Worm (Caenorhabditis elegans): Measurements from ENCODE around the gene fbxb-18.
"Not testable (repeated sequence)": the region's sequence is repeated elsewhere in the genome, so short reads cannot be mapped to it uniquely, and the experiment has no call there.

The fbxb-18 gene

ce11 chrII:1692827-1693226 lies 4.1 kb upstream of the fbxb-18 start, which contains the start of gene fbxc-21:
Gene fbxc-21 (minus strand): TSS chrII:1692927.
- no peak for TF ChIP-seq unc-62 (GFP tag; optimal IDR thresholded peaks at IDR 0.05)

- TF ChIP-seq unc-62 (GFP tag; optimal IDR thresholded peaks at IDR 0.05) = no peak
Measured at ce11 chrII:1691011-1691410, 2.3 kb upstream of the fbxb-18 start, which contains the start of gene fbxc-22. Gene fbxc-22 (minus strand): TSS chrII:1691111.

- TF ChIP-seq unc-62 (GFP tag; optimal IDR thresholded peaks at IDR 0.05) = no peak
Measured at ce11 chrII:1683742-1684141, 5.0 kb downstream of the fbxb-18 start, which contains the start of gene fbxb-25. Gene fbxb-25 (plus strand): TSS chrII:1684042.

- no peak for TF ChIP-seq unc-62 (GFP tag; optimal IDR thresholded peaks at IDR 0.05)
Measured at ce11 chrII:1682218-1682617, 6.5 kb downstream of the fbxb-18 start, which contains the start of gene fbxb-26. Gene fbxb-26 (plus strand): TSS chrII:1682518.

ce11 chrII:1679081-1679480 lies 9.6 kb downstream of the fbxb-18 start, which contains the start of gene irld-36:
Gene irld-36 (plus strand): TSS chrII:1679381.
- no peak for TF ChIP-seq unc-62 (GFP tag; optimal IDR thresholded peaks at IDR 0.05)

ce11 chrII:1676088-1676487 lies 12.6 kb downstream of the fbxb-18 start, which contains the start of gene fbxb-17:
Gene fbxb-17 (plus strand): TSS chrII:1676388.
- TF ChIP-seq unc-62 (GFP tag; optimal IDR thresholded peaks at IDR 0.05) = no peak

ce11 chrII:1672673-1673072 lies 16.0 kb downstream of the fbxb-18 start:
- TF ChIP-seq unc-62 (GFP tag; optimal IDR thresholded peaks at IDR 0.05) = no peak

ce11 chrII:1670985-1671384 lies 17.7 kb downstream of the fbxb-18 start:
- TF ChIP-seq unc-62 (GFP tag; optimal IDR thresholded peaks at IDR 0.05) = no peak

ce11 chrII:1670260-1670879 lies 18.3 kb downstream of the fbxb-18 start, which contains the start of gene nhx-6:
Gene nhx-6 (plus strand): TSS chrII:1670829.
- TF ChIP-seq unc-62 (GFP tag; optimal IDR thresholded peaks at IDR 0.05) = no peak

ce11 chrII:1668913-1669312 lies 19.8 kb downstream of the fbxb-18 start, which contains the start of gene srw-97:
Gene srw-97 (minus strand): TSS chrII:1669013.
- TF ChIP-seq unc-62 (GFP tag; optimal IDR thresholded peaks at IDR 0.05) = no peak

ce11 chrII:1666025-1666424 lies 22.7 kb downstream of the fbxb-18 start, which contains the start of gene srlf-29:
Gene srlf-29 (plus strand): TSS chrII:1666325.
- TF ChIP-seq unc-62 (GFP tag; optimal IDR thresholded peaks at IDR 0.05) = no peak

- TF ChIP-seq unc-62 (GFP tag; optimal IDR thresholded peaks at IDR 0.05) = no peak
Measured at ce11 chrII:1663516-1663915, 25.2 kb downstream of the fbxb-18 start, which contains the start of gene duxl-1. Gene duxl-1 (plus strand): TSS chrII:1663699.

- TF ChIP-seq unc-62 (GFP tag; optimal IDR thresholded peaks at IDR 0.05) = no peak
Measured at ce11 chrII:1662881-1663280, 25.8 kb downstream of the fbxb-18 start, which contains the start of gene ZC204.14. Gene ZC204.14 (minus strand): TSS chrII:1662949.

ce11 chrII:1660888-1661287 lies 27.8 kb downstream of the fbxb-18 start, which contains the start of gene ZC204.13:
Gene ZC204.13 (minus strand): TSS chrII:1660988.
- TF ChIP-seq unc-62 (GFP tag; optimal IDR thresholded peaks at IDR 0.05) = not testable (repeated sequence)

- TF ChIP-seq unc-62 (GFP tag; optimal IDR thresholded peaks at IDR 0.05) = no peak
Measured at ce11 chrII:1657202-1657601, 31.5 kb downstream of the fbxb-18 start, which contains the start of gene ZC204.12. Gene ZC204.12 (minus strand): TSS chrII:1657302.

ce11 chrII:1654917-1655316 lies 33.8 kb downstream of the fbxb-18 start, which contains the start of gene btb-12:
Gene btb-12 (plus strand): TSS chrII:1655217.
- no peak for TF ChIP-seq unc-62 (GFP tag; optimal IDR thresholded peaks at IDR 0.05)

ce11 chrII:1653397-1653796 lies 35.3 kb downstream of the fbxb-18 start, which contains the start of gene fbxb-15:
Gene fbxb-15 (minus strand): TSS chrII:1653497.
- TF ChIP-seq unc-62 (GFP tag; optimal IDR thresholded peaks at IDR 0.05) = no peak

All from whole organism, dauer.